Fruit fly (Drosophila melanogaster) whole organism, adult: ENCODE data around the gene CG33777.

Source experiments
- CG14711 ChIP-seq: fragments of 200-800 bp; sonication (Bioruptor generic); optimal IDR thresholded peaks from 2 replicates; lab custom pipeline; 2018; ENCODE audit warnings: missing biosample characterization, mild to moderate bottlenecking, missing genetic modification characterization, moderate library complexity
- CG1620 ChIP-seq: fragments of 200-800 bp; sonication (Bioruptor generic); optimal IDR thresholded peaks from 2 replicates; lab custom pipeline; 2016; ENCODE audit warnings: missing biosample characterization, missing genetic modification characterization
- CG5204 ChIP-seq: fragments of 200-800 bp; sonication (Bioruptor generic); optimal IDR thresholded peaks from 2 replicates; lab custom pipeline; 2016; ENCODE audit warnings: missing biosample characterization, missing genetic modification characterization
- bab1 ChIP-seq: fragments of 200-800 bp; sonication (Bioruptor generic); optimal IDR thresholded peaks from 3 replicates; lab custom pipeline; 2019; ENCODE audit warnings: missing biosample characterization, mild to moderate bottlenecking, missing genetic modification characterization, moderate library complexity
- kay ChIP-seq: fragments of 200-800 bp; sonication (Bioruptor generic); peaks from one replicate; lab custom pipeline; 2016; ENCODE audit warnings: missing biosample characterization, missing genetic modification characterization, borderline replicate concordance
- ovo ChIP-seq: fragments of 200-800 bp; sonication (Bioruptor generic); optimal IDR thresholded peaks from 2 replicates; lab custom pipeline; 2016; ENCODE audit warnings: missing biosample characterization, missing genetic modification characterization
- pad ChIP-seq: fragments of 200-800 bp; sonication (Bioruptor generic); optimal IDR thresholded peaks from 3 replicates; lab custom pipeline; 2017; ENCODE audit warnings: missing biosample characterization, missing genetic modification characterization, mild to moderate bottlenecking, moderate library complexity, missing genetic modification reagents
- tj ChIP-seq: fragments of 200-800 bp; sonication (Bioruptor generic); optimal IDR thresholded peaks from 3 replicates; lab custom pipeline; 2017; ENCODE audit warnings: missing biosample characterization, mild to moderate bottlenecking, missing genetic modification characterization, moderate library complexity

DNA sequence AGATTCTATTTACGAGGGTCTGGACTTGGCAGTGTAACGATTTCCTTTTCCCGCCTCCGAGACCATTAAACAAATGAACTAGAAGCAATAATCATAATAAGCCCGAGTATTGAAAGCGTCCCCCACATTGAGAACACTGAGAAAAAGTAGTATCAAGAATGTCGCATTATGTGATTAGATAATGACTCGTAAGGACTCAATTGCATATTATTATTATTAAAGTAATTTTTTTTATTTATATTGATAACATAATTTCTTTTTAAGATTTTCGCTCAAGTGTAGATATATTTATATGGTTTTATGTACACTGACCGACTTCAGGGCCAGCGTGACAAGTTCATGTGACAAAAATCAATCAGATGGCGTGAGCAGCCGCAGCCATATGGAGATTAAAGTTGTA is 48.4 kb upstream of the CG33777 start:
- TF ChIP-seq tj (GFP tag; lab: Kevin White, UChicago) (no peak), bab1 (no peak), kay (GFP tag; lab: Kevin White, UChicago) (no peak), CG14711 (tag; lab: Kevin White, UChicago) (no peak), ovo (no peak), CG5204 (GFP tag; lab: Kevin White, UChicago) (no peak), pad (GFP tag; lab: Kevin White, UChicago) (no peak), CG1620 (no peak)
